Worm (Caenorhabditis elegans) whole organism, late embryonic: ENCODE data around the gene M01B2.12.

Experiments
- C08G9.2 ChIP-seq: sonication (generic microtip); optimal IDR thresholded peaks from 2 replicates; lab custom pipeline; 2016; ENCODE audit warnings: mild to moderate bottlenecking, missing genetic modification characterization, moderate library complexity, missing compliant biosample characterization
- ahr-1 ChIP-seq: sonication (generic microtip); optimal IDR thresholded peaks from 2 replicates; lab custom pipeline; 2016; ENCODE audit warnings: missing genetic modification characterization, missing compliant biosample characterization
- ama-1 ChIP-seq: fragments of 150-350 bp; optimal IDR thresholded peaks from 2 replicates; lab custom pipeline; 2014
- ceh-24 ChIP-seq: sonication (generic microtip); optimal IDR thresholded peaks from 2 replicates; lab custom pipeline; 2016; ENCODE audit warnings: mild to moderate bottlenecking, missing genetic modification characterization, missing compliant biosample characterization
- ceh-31 ChIP-seq: sonication (generic microtip); optimal IDR thresholded peaks from 2 replicates; lab custom pipeline; 2016; ENCODE audit warnings: missing genetic modification characterization, missing compliant biosample characterization
- dmd-4 ChIP-seq: sonication (generic microtip); optimal IDR thresholded peaks from 2 replicates; lab custom pipeline; 2016; ENCODE audit warnings: borderline replicate concordance, missing genetic modification characterization, missing compliant biosample characterization
- lim-6 ChIP-seq: sonication (generic microtip); optimal IDR thresholded peaks from 2 replicates; lab custom pipeline; 2016; ENCODE audit warnings: missing genetic modification characterization, missing compliant biosample characterization
- pax-1 ChIP-seq: fragments of 150-350 bp; optimal IDR thresholded peaks from 2 replicates; lab custom pipeline; 2014; ENCODE audit warnings: missing biosample characterization, missing genetic modification characterization
- pha-4 ChIP-seq: fragments of 150-350 bp; optimal IDR thresholded peaks from 2 replicates; lab custom pipeline; 2018; ENCODE audit warnings: missing biosample characterization, missing genetic modification reagents, missing genetic modification characterization
- pqm-1 ChIP-seq: sonication (generic microtip); optimal IDR thresholded peaks from 2 replicates; lab custom pipeline; 2016; ENCODE audit warnings: missing genetic modification characterization, missing compliant biosample characterization
- sox-4 ChIP-seq: sonication (generic microtip); optimal IDR thresholded peaks from 2 replicates; lab custom pipeline; 2017; ENCODE audit warnings: mild to moderate bottlenecking, missing genetic modification characterization, inconsistent platforms, missing compliant biosample characterization
- tbx-2 ChIP-seq: sonication (generic microtip); optimal IDR thresholded peaks from 2 replicates; lab custom pipeline; 2016; ENCODE audit warnings: missing genetic modification characterization, missing compliant biosample characterization

DNA sequence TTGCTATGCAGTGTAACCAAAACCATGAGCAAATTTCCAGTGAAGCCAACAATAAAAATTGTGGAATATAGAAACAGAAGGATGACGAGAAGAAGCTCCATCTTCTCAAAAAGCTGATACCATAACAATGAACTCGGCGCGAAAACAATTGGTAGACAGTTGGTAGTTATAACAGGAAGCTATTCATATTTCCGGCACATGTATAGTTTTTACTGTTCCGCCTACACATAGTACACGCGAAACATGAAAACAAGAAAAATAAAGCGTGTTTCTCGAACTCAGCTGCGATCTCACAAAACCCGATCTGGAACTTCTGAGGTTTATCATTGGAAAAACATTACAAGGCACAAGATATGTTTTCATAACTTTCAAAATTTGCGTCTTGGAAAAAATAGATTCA, 5.0 kb downstream of the M01B2.12 start, which contains the start of gene srsx-37:
- TF ChIP-seq ahr-1 (no peak), C08G9.2 (tag; lab: Kevin White, UChicago) (no peak), pqm-1 (no peak), ceh-24 (tag; lab: Kevin White, UChicago) (no peak), lim-6 (tag; lab: Kevin White, UChicago) (no peak), ama-1 (no peak), sox-4 (tag; lab: Kevin White, UChicago) (no peak), tbx-2 (tag; lab: Kevin White, UChicago) (no peak), pha-4 (no peak), pax-1 (no peak), ceh-31 (no peak), dmd-4 (tag; lab: Kevin White, UChicago) (no peak)
